Worm (Caenorhabditis elegans) whole organism, L1 larva: ENCODE data around the gene srw-1.

ENCODE experiments used
- C16A3.4 ChIP-seq: fragments of 150-350 bp; optimal IDR thresholded peaks from 2 replicates; lab custom pipeline; 2014; ENCODE audit warnings: missing biosample characterization, missing genetic modification characterization
- C34B4.2 ChIP-seq: sonication (generic microtip); optimal IDR thresholded peaks from 2 replicates; lab custom pipeline; 2017; ENCODE audit warnings: mild to moderate bottlenecking, missing genetic modification characterization, missing compliant biosample characterization
- F16B12.6 ChIP-seq: fragments of 150-350 bp; optimal IDR thresholded peaks from 2 replicates; lab custom pipeline; 2014; ENCODE audit warnings: missing biosample characterization, missing genetic modification characterization
- blmp-1 ChIP-seq: fragments of 150-350 bp; optimal IDR thresholded peaks from 2 replicates; lab custom pipeline; 2014; ENCODE audit warnings: missing biosample characterization, missing genetic modification characterization
- ceh-88 ChIP-seq: fragments of 200-800 bp; sonication (Bioruptor generic); IDR thresholded peaks from 2 replicates; pipeline ENCODE4 v1.3.6; 2022; ENCODE audit warnings: missing genetic modification characterization, missing compliant biosample characterization
- dpl-1 ChIP-seq, 3 experiments: fragments of 150-350 bp in 2 of 3; sonication (generic microtip) in 1 of 3; optimal IDR thresholded peaks; 2 replicates each; lab custom pipeline; 2014 to 2017; ENCODE audit warnings: missing biosample characterization in 3 of 3, missing genetic modification characterization in 3 of 3, missing genetic modification reagents in 3 of 3
- dsc-1 ChIP-seq: sonication (generic microtip); optimal IDR thresholded peaks from 2 replicates; lab custom pipeline; 2016; ENCODE audit warnings: mild to moderate bottlenecking, missing genetic modification characterization, missing compliant biosample characterization
- efl-3 ChIP-seq: fragments of 200-800 bp; sonication (Bioruptor generic); optimal IDR thresholded peaks from 2 replicates; lab custom pipeline; 2018; ENCODE audit warnings: mild to moderate bottlenecking, missing genetic modification characterization, missing compliant biosample characterization
- egl-13 ChIP-seq: sonication (generic microtip); optimal IDR thresholded peaks from 2 replicates; lab custom pipeline; 2016; ENCODE audit warnings: missing genotype, missing genetic modification reagents, missing genetic modification characterization, missing compliant biosample characterization
- elt-3 ChIP-seq, 6 experiments: fragments of 150-350 bp in 1 of 6; sonication (generic microtip); optimal IDR thresholded peaks; 2 replicates each; lab custom pipeline; 2017 to 2018; ENCODE audit warnings: missing biosample characterization in 6 of 6, missing genetic modification characterization in 6 of 6, inconsistent platforms in 1 of 6
- fkh-4 ChIP-seq: sonication (generic microtip); optimal IDR thresholded peaks from 2 replicates; lab custom pipeline; 2016; ENCODE audit warnings: missing compliant biosample characterization, missing genetic modification characterization, borderline replicate concordance
- fkh-8 ChIP-seq: sonication (generic microtip); optimal IDR thresholded peaks from 2 replicates; lab custom pipeline; 2016; ENCODE audit warnings: mild to moderate bottlenecking, missing genetic modification characterization, missing compliant biosample characterization
- grh-1 ChIP-seq: fragments of 200-800 bp; sonication (Bioruptor generic); IDR thresholded peaks from 2 replicates; pipeline ENCODE4 v1.3.6; 2022; ENCODE audit warnings: missing genetic modification reagents, missing genetic modification characterization, missing compliant biosample characterization
- hlh-4 ChIP-seq: sonication (generic microtip); optimal IDR thresholded peaks from 2 replicates; lab custom pipeline; 2016; ENCODE audit warnings: mild to moderate bottlenecking, missing genetic modification characterization, missing compliant biosample characterization
- lin-39 ChIP-seq: fragments of 150-350 bp; optimal IDR thresholded peaks from 2 replicates; lab custom pipeline; 2014; ENCODE audit warnings: missing biosample characterization, missing genetic modification reagents, missing genetic modification characterization
- lir-3 ChIP-seq: sonication (generic microtip); optimal IDR thresholded peaks from 2 replicates; lab custom pipeline; 2016; ENCODE audit warnings: mild to moderate bottlenecking, missing genetic modification characterization, moderate library complexity, missing compliant biosample characterization; ENCODE audit not compliant: poor library complexity
- mab-9 ChIP-seq: fragments of 200-800 bp; sonication (Bioruptor generic); IDR thresholded peaks from 2 replicates; pipeline ENCODE4 v1.3.6; 2022; ENCODE audit warnings: missing genetic modification reagents, missing genetic modification characterization, missing compliant biosample characterization
- mdl-1 ChIP-seq, 2 experiments: fragments of 150-350 bp; optimal IDR thresholded peaks; 2 replicates each; lab custom pipeline; 2014 to 2017; ENCODE audit warnings: missing biosample characterization in 2 of 2, missing genetic modification characterization in 2 of 2, inconsistent platforms in 1 of 2
- mep-1 ChIP-seq: fragments of 150-350 bp; optimal IDR thresholded peaks from 2 replicates; lab custom pipeline; 2014; ENCODE audit warnings: missing biosample characterization, missing genetic modification characterization
- nhr-11 ChIP-seq: fragments of 150-350 bp; optimal IDR thresholded peaks from 2 replicates; lab custom pipeline; 2014; ENCODE audit warnings: missing biosample characterization, missing genetic modification characterization
- nhr-19 ChIP-seq: fragments of 200-800 bp; sonication (Bioruptor generic); conservative IDR thresholded peaks from 2 replicates; pipeline ENCODE4 v1.3.6; 2022; ENCODE audit warnings: missing genetic modification characterization, missing compliant biosample characterization
- nhr-20 ChIP-seq: sonication (generic microtip); optimal IDR thresholded peaks from 2 replicates; lab custom pipeline; 2016; ENCODE audit warnings: mild to moderate bottlenecking, missing genetic modification characterization, missing compliant biosample characterization
- nhr-237 ChIP-seq: fragments of 150-350 bp; optimal IDR thresholded peaks from 2 replicates; lab custom pipeline; 2014; ENCODE audit warnings: missing biosample characterization, missing genetic modification characterization
- nhr-84 ChIP-seq: sonication (generic microtip); optimal IDR thresholded peaks from 2 replicates; lab custom pipeline; 2017; ENCODE audit warnings: missing biosample characterization, missing genetic modification characterization
- nhr-90 ChIP-seq: sonication (generic microtip); optimal IDR thresholded peaks from 2 replicates; lab custom pipeline; 2016; ENCODE audit warnings: mild to moderate bottlenecking, missing genetic modification characterization, missing compliant biosample characterization; ENCODE audit not compliant: poor library complexity
- pag-3 ChIP-seq: sonication (generic microtip); optimal IDR thresholded peaks from 2 replicates; lab custom pipeline; 2017; ENCODE audit warnings: missing genetic modification characterization, mild to moderate bottlenecking, missing compliant biosample characterization, antibody characterized with exemption, borderline replicate concordance; ENCODE audit not compliant: insufficient read depth
- pqm-1 ChIP-seq: sonication (generic microtip); optimal IDR thresholded peaks from 3 replicates; lab custom pipeline; 2017; ENCODE audit warnings: missing biosample characterization, missing genetic modification characterization
- rnt-1 ChIP-seq: sonication (generic microtip); optimal IDR thresholded peaks from 2 replicates; lab custom pipeline; 2016; ENCODE audit warnings: mild to moderate bottlenecking, missing genetic modification characterization, moderate library complexity, missing compliant biosample characterization
- skn-1 ChIP-seq: fragments of 150-350 bp; optimal IDR thresholded peaks from 2 replicates; lab custom pipeline; 2014; ENCODE audit warnings: missing biosample characterization, missing genetic modification characterization
- snpc-4 ChIP-seq: fragments of 150-350 bp; optimal IDR thresholded peaks from 2 replicates; lab custom pipeline; 2014; ENCODE audit warnings: missing biosample characterization, missing genetic modification characterization
- snu-23 ChIP-seq: sonication (generic microtip); optimal IDR thresholded peaks from 2 replicates; lab custom pipeline; 2016; ENCODE audit warnings: missing genetic modification characterization, missing compliant biosample characterization
- sup-37 ChIP-seq: fragments of 200-800 bp; sonication (Bioruptor generic); optimal IDR thresholded peaks from 2 replicates; lab custom pipeline; 2018; ENCODE audit warnings: mild to moderate bottlenecking, missing genetic modification characterization, missing compliant biosample characterization
- swsn-7 ChIP-seq: sonication (generic microtip); optimal IDR thresholded peaks from 2 replicates; lab custom pipeline; 2016; ENCODE audit warnings: missing genetic modification characterization, missing compliant biosample characterization
- unc-130 ChIP-seq: fragments of 150-350 bp; optimal IDR thresholded peaks from 2 replicates; lab custom pipeline; 2017; ENCODE audit warnings: missing biosample characterization, missing genetic modification characterization, inconsistent platforms
- unc-62 ChIP-seq: fragments of 150-350 bp; optimal IDR thresholded peaks from 2 replicates; lab custom pipeline; 2014; ENCODE audit warnings: missing biosample characterization, missing genetic modification reagents, missing genetic modification characterization
- unc-86 ChIP-seq: sonication (generic microtip); optimal IDR thresholded peaks from 2 replicates; lab custom pipeline; 2016; ENCODE audit warnings: missing genetic modification characterization, missing compliant biosample characterization
- vab-15 ChIP-seq: sonication (generic microtip); optimal IDR thresholded peaks from 2 replicates; lab custom pipeline; 2017; ENCODE audit warnings: missing genotype, mild to moderate bottlenecking, missing genetic modification characterization, missing compliant biosample characterization
- zag-1 ChIP-seq: fragments of 150-350 bp; optimal IDR thresholded peaks from 2 replicates; lab custom pipeline; 2014; ENCODE audit warnings: missing biosample characterization, missing genetic modification characterization
- zip-4 ChIP-seq: fragments of 200-800 bp; sonication (Bioruptor generic); optimal IDR thresholded peaks from 2 replicates; lab custom pipeline; 2018; ENCODE audit warnings: mild to moderate bottlenecking, missing genetic modification characterization, moderate library complexity, missing compliant biosample characterization

srw-1 gene

DNA sequence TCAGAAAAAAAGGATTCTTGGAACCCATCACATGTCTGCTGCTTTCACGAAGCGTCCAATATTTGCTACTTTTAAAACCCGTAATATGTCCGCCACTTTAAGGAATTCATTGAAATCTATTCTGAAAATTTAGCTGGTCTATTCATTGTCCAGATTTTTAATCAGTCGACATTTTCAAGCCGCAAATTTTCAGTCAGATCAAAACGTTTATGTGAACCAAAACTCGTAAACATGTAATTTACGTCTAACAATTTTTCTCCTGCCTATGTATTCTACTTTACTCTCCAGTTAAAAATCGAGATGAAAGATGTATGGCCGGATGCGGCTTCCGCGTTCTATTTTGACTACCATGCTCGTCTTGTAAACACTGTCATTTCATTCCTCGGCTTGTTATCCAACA, at the start of gene srw-1:
Gene srw-1 (plus strand): TSS at position 301 of the 400 bp plus-strand sequence.
- TF ChIP-seq pqm-1: no peak
- no peak for TF ChIP-seq fkh-4 (tag; lab: Kevin White, UChicago)
- no peak for TF ChIP-seq mep-1
- TF ChIP-seq snpc-4 (tag; lab: Kevin White, UChicago): no peak
- TF ChIP-seq swsn-7: no peak
- TF ChIP-seq rnt-1 (tag; lab: Kevin White, UChicago): no peak
- TF ChIP-seq nhr-84 (tag; lab: Kevin White, UChicago): no peak
- no peak for TF ChIP-seq elt-3 (tag; optimal IDR thresholded peaks at IDR 0.05; lab: Kevin White, UChicago)
- TF ChIP-seq skn-1: no peak
- TF ChIP-seq snu-23 (GFP tag; lab: Kevin White, UChicago): no peak
- TF ChIP-seq nhr-90 (tag; lab: Kevin White, UChicago): no peak
- no peak for TF ChIP-seq mdl-1 (tag; optimal IDR thresholded peaks at IDR 0.05; lab: Kevin White, UChicago)
- TF ChIP-seq C34B4.2 (tag; lab: Kevin White, UChicago): no peak
- TF ChIP-seq dsc-1 (tag; lab: Kevin White, UChicago): no peak
- TF ChIP-seq nhr-237 (tag; lab: Kevin White, UChicago): no peak
- no peak for TF ChIP-seq grh-1 (GFP tag; lab: Robert Waterston, UW)
- no peak for TF ChIP-seq nhr-11
- TF ChIP-seq nhr-20 (tag; lab: Kevin White, UChicago): no peak
- no peak for TF ChIP-seq unc-86 (tag; lab: Kevin White, UChicago)
- TF ChIP-seq nhr-19: no peak
- TF ChIP-seq, all 84 proteins: peak for 0

DNA sequence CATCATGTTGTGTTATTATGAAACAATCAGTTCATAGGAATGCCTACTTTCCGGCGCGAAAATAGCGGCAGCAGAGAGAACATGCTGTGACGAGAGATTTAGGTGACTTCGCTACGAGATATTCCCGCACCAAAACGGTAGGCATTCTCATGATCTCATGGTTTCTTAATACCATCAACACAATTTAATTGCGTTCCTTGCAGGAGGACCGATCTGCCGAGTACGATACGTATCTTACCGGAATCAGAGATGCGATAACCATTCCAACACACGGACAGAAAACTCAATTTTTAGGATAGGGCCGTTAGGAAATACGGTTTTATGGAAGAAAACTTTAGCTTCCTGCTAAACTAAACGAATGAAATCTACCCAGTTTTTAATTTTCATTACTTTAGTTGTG, 49.3 kb upstream of the srw-1 start, which contains the start of gene T09F5.1:
Gene T09F5.1 (plus strand): TSS at position 301 of the 400 bp plus-strand sequence.
- TF ChIP-seq unc-62 (GFP tag; lab: Kevin White, UChicago) (no peak), C16A3.4 (tag; lab: Kevin White, UChicago) (no peak), pag-3 (tag; lab: Kevin White, UChicago) (no peak), sup-37 (GFP tag; lab: Kevin White, UChicago) (no peak)
- TF ChIP-seq, all 84 proteins: peak for 0

DNA sequence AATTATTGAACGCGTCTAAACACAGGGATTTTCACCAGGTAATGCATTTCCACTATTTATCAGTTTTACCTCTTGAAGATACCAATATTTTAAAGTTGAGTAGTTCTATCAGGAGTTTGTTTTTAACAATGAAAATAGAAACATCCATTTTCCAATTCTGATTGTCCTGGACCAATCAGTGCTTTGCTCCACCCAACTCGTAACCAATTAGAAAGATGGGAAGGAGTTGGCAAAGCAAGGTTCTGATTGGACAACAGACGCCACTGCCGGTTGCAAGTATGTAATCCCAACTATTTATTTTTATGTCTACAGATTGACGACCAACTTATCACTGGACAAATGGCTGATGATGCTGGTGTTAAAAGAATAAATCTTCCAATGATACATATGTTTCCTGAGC, 47.9 kb upstream of the srw-1 start:
- TF ChIP-seq zag-1 (tag; lab: Kevin White, UChicago) (no peak), lir-3 (tag; lab: Kevin White, UChicago) (no peak), blmp-1 (tag; lab: Kevin White, UChicago) (no peak), unc-86 (tag; lab: Kevin White, UChicago) (no peak), fkh-8 (tag; lab: Kevin White, UChicago) (no peak), zip-4 (GFP tag; lab: Kevin White, UChicago) (no peak), ceh-88 (GFP tag; lab: Robert Waterston, UW) (no peak), dpl-1 (GFP tag; optimal IDR thresholded peaks at IDR 0.05; lab: Kevin White, UChicago) (no peak), lin-39 (no peak)

DNA sequence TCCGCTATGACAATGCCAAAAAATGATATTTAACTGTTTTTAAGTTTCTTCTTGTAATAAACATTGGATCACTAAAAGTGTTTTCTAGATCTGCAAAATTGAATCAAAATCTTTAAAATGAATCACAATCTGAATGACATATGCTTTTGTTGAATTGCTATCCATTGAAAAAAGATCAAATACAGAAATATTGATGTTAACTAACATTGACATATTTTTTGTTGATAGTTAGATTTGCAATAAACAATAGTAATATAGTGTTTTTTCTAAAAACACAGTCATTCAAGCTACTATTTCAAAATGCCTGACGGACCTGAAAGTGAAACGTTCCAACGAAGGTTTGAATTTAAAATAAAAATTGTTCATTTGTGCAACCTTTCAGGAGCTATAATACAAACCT, 47.4 kb upstream of the srw-1 start, which contains the start of gene T09F5.2:
Gene T09F5.2 (plus strand): TSS at position 301 of the 400 bp plus-strand sequence.
- TF ChIP-seq efl-3 (no peak), vab-15 (tag; lab: Kevin White, UChicago) (no peak), F16B12.6 (tag; lab: Kevin White, UChicago) (no peak), pag-3 (tag; lab: Kevin White, UChicago) (no peak), unc-130 (tag; lab: Kevin White, UChicago) (no peak), egl-13 (no peak), zip-4 (GFP tag; lab: Kevin White, UChicago) (no peak), mab-9 (GFP tag; lab: Robert Waterston, UW) (no peak), sup-37 (GFP tag; lab: Kevin White, UChicago) (no peak), hlh-4 (no peak), ceh-88 (GFP tag; lab: Robert Waterston, UW) (no peak)
